Fruit fly (Drosophila melanogaster): ENCODE data around the gene CG33777.
A peak's percentile ranks its signal among the peaks of the same experiment; 100 is the strongest.

CG33777 gene

DNA sequence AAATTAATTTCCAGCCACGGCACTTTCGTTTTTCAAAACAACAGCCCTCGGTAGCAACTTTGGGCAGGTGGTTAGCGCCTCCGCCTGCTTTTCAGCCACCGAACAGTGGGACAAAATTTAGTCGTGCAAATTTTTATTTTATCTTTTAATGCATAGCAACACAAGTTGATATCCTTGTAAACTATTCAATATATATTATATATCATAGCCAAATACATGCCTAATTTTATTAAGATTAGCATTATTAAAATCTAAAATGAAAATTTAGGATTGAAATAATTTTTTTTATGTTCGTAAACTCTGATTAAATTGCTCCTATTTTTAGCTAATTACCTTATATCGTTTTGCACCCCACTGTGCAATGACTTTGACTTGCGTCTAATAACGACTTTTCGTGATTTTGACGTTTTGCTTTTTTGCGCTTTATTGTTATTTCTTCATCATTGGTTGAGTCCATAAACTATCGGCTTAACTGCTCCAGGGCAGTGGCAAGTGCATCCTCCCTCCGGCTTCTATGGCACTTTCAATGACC, 46.0 kb downstream of the CG33777 start (continued):
- TF ChIP-seq CG13424 (tag; optimal IDR thresholded peaks at IDR 0.05) (peak; percentile 27), CG7372 (GFP tag; IDR thresholded peaks at IDR 0.05) (no peak), CTCF (GFP tag; optimal IDR thresholded peaks at IDR 0.05) (no peak), peb (GFP tag; IDR thresholded peaks at IDR 0.05) (no peak), Ssrp (tag; optimal IDR thresholded peaks at IDR 0.05) (no peak), Hr51 (GFP tag; optimal IDR thresholded peaks at IDR 0.05) (peak in 1 of 2 experiments; percentile 67), Dp (GFP tag; optimal IDR thresholded peaks at IDR 0.05) (no peak), CG8388 (GFP tag; optimal IDR thresholded peaks at IDR 0.05) (peak; percentile 16), CG9437 (GFP tag; optimal IDR thresholded peaks at IDR 0.05) (no peak), usp (GFP tag; optimal IDR thresholded peaks at IDR 0.05) (no peak), CG1647 (GFP tag; optimal IDR thresholded peaks at IDR 0.05) (no peak), sisA (GFP tag; IDR thresholded peaks at IDR 0.05) (no peak), wek (GFP tag; optimal IDR thresholded peaks at IDR 0.05) (no peak), eve (GFP tag; optimal IDR thresholded peaks at IDR 0.05) (no peak), kah (GFP tag; optimal IDR thresholded peaks at IDR 0.05) (no peak), vnd (GFP tag; IDR thresholded peaks at IDR 0.05; ENCODE audit: partially characterized antibody) (no peak), Oli (tag; optimal IDR thresholded peaks at IDR 0.05) (peak; percentile 34), CG3163 (GFP tag; optimal IDR thresholded peaks at IDR 0.05) (no peak), Rx (GFP tag; IDR thresholded peaks at IDR 0.05) (no peak), stc (GFP tag; IDR thresholded peaks at IDR 0.05) (no peak), CG16813 (GFP tag; IDR thresholded peaks at IDR 0.05; ENCODE audit: partially characterized antibody) (no peak), CG6654 (GFP tag; optimal IDR thresholded peaks at IDR 0.05) (no peak), CG11560 (tag; IDR thresholded peaks at IDR 0.05) (no peak), mam (GFP tag; optimal IDR thresholded peaks at IDR 0.05) (no peak), BEAF-32 (GFP tag; optimal IDR thresholded peaks at IDR 0.05) (no peak), Neu2 (GFP tag; optimal IDR thresholded peaks at IDR 0.05; ENCODE audit: borderline replicate concordance) (no peak), Sox102F (GFP tag; optimal IDR thresholded peaks at IDR 0.05) (peak; percentile 64), sc (optimal IDR thresholded peaks at IDR 0.05) (no peak), sc (GFP tag; optimal IDR thresholded peaks at IDR 0.05) (no peak), CG2875 (GFP tag; optimal IDR thresholded peaks at IDR 0.05) (no peak), bsh (GFP tag; optimal IDR thresholded peaks at IDR 0.05) (peak in 1 of 2 experiments; percentile 2), Dfd (GFP tag; optimal IDR thresholded peaks at IDR 0.05) (no peak), mld (GFP tag; IDR thresholded peaks at IDR 0.05; ENCODE audit: partially characterized antibody) (no peak), Rfx (GFP tag; IDR thresholded peaks at IDR 0.05) (no peak), ase (GFP tag; IDR thresholded peaks at IDR 0.05) (no peak), CG15269 (tag; optimal IDR thresholded peaks at IDR 0.05) (peak; percentile 61), esg (GFP tag; conservative IDR thresholded peaks at IDR 0.05) (no peak; the same call in 1 of the 2 replicates), CG12155 (GFP tag; optimal IDR thresholded peaks at IDR 0.05) (no peak), CG1233 (GFP tag; optimal IDR thresholded peaks at IDR 0.05) (no peak), otp (GFP tag; IDR thresholded peaks at IDR 0.05) (no peak), CG15601 (tag; optimal IDR thresholded peaks at IDR 0.05) (no peak), slbo (GFP tag; IDR thresholded peaks at IDR 0.05) (peak; percentile 12; the same call in 1 of the 2 replicates), nmo (GFP tag; optimal IDR thresholded peaks at IDR 0.05) (peak; percentile 39), CG13894 (tag; optimal IDR thresholded peaks at IDR 0.05) (no peak), dimm (GFP tag; IDR thresholded peaks at IDR 0.05) (no peak), CG17361 (GFP tag; IDR thresholded peaks at IDR 0.05) (no peak), ATbp (GFP tag; optimal IDR thresholded peaks at IDR 0.05) (peak; percentile 27), CG17385 (GFP tag; optimal IDR thresholded peaks at IDR 0.05) (peak; percentile 18), CG3995 (GFP tag; optimal IDR thresholded peaks at IDR 0.05) (no peak), gcm (GFP tag; optimal IDR thresholded peaks at IDR 0.05) (no peak), CG14014 (GFP tag; IDR thresholded peaks at IDR 0.05) (0 out of 2 replicates have a peak, but pooled peaks have one; percentile 29)

Measured in whole organism, embryonic.